Fruit fly (Drosophila melanogaster) whole organism, embryonic: Measurements from ENCODE around the gene CG1999.

Source experiments
- Bteb2 ChIP-seq: fragments of 200-800 bp; sonication (Bioruptor generic); optimal IDR thresholded peaks from 2 replicates; lab custom pipeline; 2016; ENCODE audit warnings: missing biosample characterization, missing genetic modification characterization
- CG12744 ChIP-seq: fragments of 200-800 bp; sonication (Bioruptor generic); optimal IDR thresholded peaks from 2 replicates; lab custom pipeline; 2016; ENCODE audit warnings: missing biosample characterization, missing genetic modification characterization
- CG12769 ChIP-seq: fragments of 200-800 bp; sonication (Bioruptor generic); optimal IDR thresholded peaks from 2 replicates; lab custom pipeline; 2019; ENCODE audit warnings: missing biosample characterization, mild to moderate bottlenecking, missing genetic modification characterization, moderate library complexity
- CG2129 ChIP-seq: fragments of 200-800 bp; sonication (Bioruptor generic); IDR thresholded peaks from 2 replicates; pipeline ENCODE4 v1.3.6; 2022; ENCODE audit warnings: missing biosample characterization, missing genetic modification characterization; ENCODE audit not compliant: partially characterized antibody
- CG2889 ChIP-seq: fragments of 200-800 bp; sonication (Bioruptor generic); IDR thresholded peaks from 3 replicates; pipeline ENCODE4 v1.3.6; 2022; ENCODE audit warnings: missing biosample characterization, missing genetic modification characterization
- CG3065 ChIP-seq: fragments of 200-800 bp; sonication (Bioruptor generic); optimal IDR thresholded peaks from 2 replicates; lab custom pipeline; 2016; ENCODE audit warnings: missing biosample characterization, missing genetic modification characterization
- CG31441 ChIP-seq: fragments of 200-800 bp; sonication (Bioruptor generic); IDR thresholded peaks from 2 replicates; pipeline ENCODE4 v1.3.6; 2022; ENCODE audit warnings: missing biosample characterization, missing genetic modification characterization
- CG32767 ChIP-seq: fragments of 200-800 bp; sonication (Bioruptor generic); IDR thresholded peaks from 2 replicates; pipeline ENCODE4 v1.3.6; 2022; ENCODE audit warnings: missing biosample characterization, missing genetic modification characterization
- CG3407 ChIP-seq: fragments of 200-800 bp; sonication (Bioruptor generic); optimal IDR thresholded peaks from 2 replicates; lab custom pipeline; 2018; ENCODE audit warnings: missing biosample characterization, mild to moderate bottlenecking, missing genetic modification characterization
- CG3995 ChIP-seq: fragments of 200-800 bp; sonication (Bioruptor generic); optimal IDR thresholded peaks from 3 replicates; lab custom pipeline; 2016; ENCODE audit warnings: missing biosample characterization, missing genetic modification characterization
- CG43689 ChIP-seq: fragments of 200-800 bp; sonication (Bioruptor generic); IDR thresholded peaks from 2 replicates; pipeline ENCODE4 v1.3.6; 2022; ENCODE audit warnings: missing biosample characterization, missing genetic modification characterization
- CG5180 ChIP-seq: fragments of 200-800 bp; sonication (Bioruptor generic); optimal IDR thresholded peaks from 3 replicates; lab custom pipeline; 2017; ENCODE audit warnings: missing biosample characterization, missing genetic modification characterization, mild to moderate bottlenecking, moderate library complexity, missing genetic modification reagents
- CG6175 ChIP-seq: fragments of 200-800 bp; sonication (Bioruptor generic); IDR thresholded peaks from 3 replicates; pipeline ENCODE4 v1.3.6; 2022; ENCODE audit warnings: missing biosample characterization, missing genetic modification characterization
- CG8388 ChIP-seq: fragments of 200-800 bp; sonication (Bioruptor generic); optimal IDR thresholded peaks from 2 replicates; lab custom pipeline; 2019; ENCODE audit warnings: missing biosample characterization, mild to moderate bottlenecking, missing genetic modification characterization, moderate library complexity
- Deaf1 ChIP-seq: fragments of 200-800 bp; optimal IDR thresholded peaks from 3 replicates; lab custom pipeline; 2019; ENCODE audit warnings: missing biosample characterization, mild to moderate bottlenecking, missing genetic modification characterization, moderate library complexity
- Doc2 ChIP-seq: fragments of 200-800 bp; sonication (Bioruptor generic); IDR thresholded peaks from 2 replicates; pipeline ENCODE4 v1.3.6; 2022; ENCODE audit warnings: missing biosample characterization, missing genetic modification characterization
- Eip74EF ChIP-seq, 2 experiments: fragments of 200-800 bp in 1 of 2; fragments of >200 bp in 1 of 2; sonication (Bioruptor generic) in 1 of 2; optimal IDR thresholded peaks; 2 replicates each; lab custom pipeline; 2017 to 2019; ENCODE audit warnings: missing biosample characterization in 2 of 2, missing genetic modification characterization in 2 of 2, mild to moderate bottlenecking in 1 of 2, moderate library complexity in 1 of 2
- NC2β ChIP-seq: fragments of 200-800 bp; sonication (Bioruptor generic); optimal IDR thresholded peaks from 2 replicates; lab custom pipeline; 2016; ENCODE audit warnings: missing biosample characterization, missing genetic modification characterization
- NK7.1 ChIP-seq: fragments of 200-800 bp; sonication (Bioruptor generic); optimal IDR thresholded peaks from 3 replicates; lab custom pipeline; 2016; ENCODE audit warnings: missing biosample characterization, missing genetic modification characterization
- Nf-YB ChIP-seq: fragments of 200-800 bp; sonication (Bioruptor generic); optimal IDR thresholded peaks from 3 replicates; lab custom pipeline; 2019; ENCODE audit warnings: missing biosample characterization, mild to moderate bottlenecking, missing genetic modification characterization, moderate library complexity
- Taf1 ChIP-seq: fragments of 200-800 bp; sonication (Bioruptor generic); IDR thresholded peaks from 2 replicates; pipeline ENCODE4 v1.3.6; 2022; ENCODE audit warnings: missing biosample characterization, missing genetic modification characterization
- Trl ChIP-seq, 3 experiments: fragments of >200 bp in 2 of 3; fragments of 200-800 bp in 1 of 3; sonication (Bioruptor generic) in 1 of 3; optimal IDR thresholded peaks; 2 replicates in 1 of 3; 3 replicates in 2 of 3; lab custom pipeline; 2016 to 2017; ENCODE audit warnings: missing biosample characterization in 1 of 3, missing genetic modification characterization in 1 of 3
- ab ChIP-seq: fragments of 200-800 bp; sonication (Bioruptor generic); optimal IDR thresholded peaks from 2 replicates; lab custom pipeline; 2016; ENCODE audit warnings: missing biosample characterization, missing genetic modification characterization
- cg ChIP-seq: fragments of 200-800 bp; sonication (Bioruptor generic); optimal IDR thresholded peaks from 3 replicates; lab custom pipeline; 2019; ENCODE audit warnings: missing biosample characterization, mild to moderate bottlenecking, missing genetic modification characterization, moderate library complexity
- chinmo ChIP-seq: fragments of 200-800 bp; sonication (Bioruptor generic); IDR thresholded peaks from 4 replicates; pipeline ENCODE4 v1.3.6; 2022; ENCODE audit warnings: missing biosample characterization, missing genetic modification characterization; ENCODE audit not compliant: partially characterized antibody
- chm ChIP-seq: fragments of 200-800 bp; sonication (Bioruptor generic); IDR thresholded peaks from 2 replicates; pipeline ENCODE4 v1.3.6; 2022; ENCODE audit warnings: missing biosample characterization, missing genetic modification characterization
- crol ChIP-seq: fragments of 200-800 bp; sonication (Bioruptor generic); IDR thresholded peaks from 2 replicates; pipeline ENCODE4 v1.3.6; 2022; ENCODE audit warnings: missing biosample characterization, missing genetic modification characterization
- cwo ChIP-seq: fragments of 200-800 bp; sonication (Bioruptor generic); optimal IDR thresholded peaks from 3 replicates; lab custom pipeline; 2017; ENCODE audit warnings: missing biosample characterization, missing genetic modification characterization, mild to moderate bottlenecking, moderate library complexity, missing genetic modification reagents
- dpn ChIP-seq, 2 experiments: fragments of 200-800 bp; sonication (Bioruptor generic); optimal IDR thresholded peaks; 3 replicates each; lab custom pipeline; 2016; ENCODE audit warnings: missing biosample characterization in 2 of 2, missing genetic modification characterization in 2 of 2
- fru ChIP-seq: fragments of >200 bp; optimal IDR thresholded peaks from 2 replicates; lab custom pipeline; 2017
- gcm ChIP-seq: fragments of 200-800 bp; sonication (Bioruptor generic); optimal IDR thresholded peaks from 2 replicates; lab custom pipeline; 2019; ENCODE audit warnings: missing biosample characterization, mild to moderate bottlenecking, missing genetic modification characterization, moderate library complexity
- grn ChIP-seq: fragments of 200-800 bp; sonication (Bioruptor generic); optimal IDR thresholded peaks from 3 replicates; lab custom pipeline; 2017; ENCODE audit warnings: missing biosample characterization, missing genetic modification characterization
- h ChIP-seq: fragments of >200 bp; optimal IDR thresholded peaks from 2 replicates; lab custom pipeline; 2017
- hth ChIP-seq: fragments of >200 bp; optimal IDR thresholded peaks from 2 replicates; lab custom pipeline; 2017; ENCODE audit warnings: inconsistent platforms
- insv ChIP-seq, 2 experiments: fragments of 200-800 bp; sonication (Bioruptor generic); optimal IDR thresholded peaks; 3 replicates each; lab custom pipeline; 2016 to 2018; ENCODE audit warnings: missing biosample characterization in 2 of 2, missing genetic modification characterization in 2 of 2
- kni ChIP-seq: fragments of 200-800 bp; sonication (Bioruptor generic); optimal IDR thresholded peaks from 3 replicates; lab custom pipeline; 2017; ENCODE audit warnings: mild to moderate bottlenecking, missing biosample characterization, missing genetic modification reagents, missing genetic modification characterization
- lab ChIP-seq: fragments of 200-800 bp; sonication (Bioruptor generic); optimal IDR thresholded peaks from 3 replicates; lab custom pipeline; 2017; ENCODE audit warnings: missing biosample characterization, missing genetic modification characterization, mild to moderate bottlenecking, moderate library complexity, missing genetic modification reagents
- lbe ChIP-seq: fragments of 200-800 bp; sonication (Bioruptor generic); optimal IDR thresholded peaks from 2 replicates; lab custom pipeline; 2016; ENCODE audit warnings: missing biosample characterization, mild to moderate bottlenecking, missing genetic modification characterization
- lilli ChIP-seq: fragments of 200-800 bp; sonication (Bioruptor generic); optimal IDR thresholded peaks from 3 replicates; lab custom pipeline; 2016; ENCODE audit warnings: missing biosample characterization, missing genetic modification characterization
- oc ChIP-seq: fragments of 200-800 bp; sonication (Bioruptor generic); optimal IDR thresholded peaks from 2 replicates; lab custom pipeline; 2018; ENCODE audit warnings: missing biosample characterization, mild to moderate bottlenecking, missing genetic modification characterization, moderate library complexity
- onecut ChIP-seq: fragments of 200-800 bp; sonication (Bioruptor generic); IDR thresholded peaks from 2 replicates; pipeline ENCODE4 v1.3.6; 2022; ENCODE audit warnings: missing biosample characterization, missing genetic modification characterization
- sd ChIP-seq: fragments of 200-800 bp; sonication (Bioruptor generic); optimal IDR thresholded peaks from 3 replicates; lab custom pipeline; 2018; ENCODE audit warnings: missing biosample characterization, mild to moderate bottlenecking, missing genetic modification characterization, moderate library complexity
- sens ChIP-seq: fragments of 200-800 bp; sonication (Bioruptor generic); peaks from one replicate; lab custom pipeline; 2016; ENCODE audit warnings: missing biosample characterization, missing genetic modification characterization
- sqz ChIP-seq: fragments of 200-800 bp; sonication (Bioruptor generic); optimal IDR thresholded peaks from 3 replicates; lab custom pipeline; 2018; ENCODE audit warnings: missing biosample characterization, mild to moderate bottlenecking, missing genetic modification characterization
- ssp ChIP-seq: fragments of 200-800 bp; sonication (Bioruptor generic); IDR thresholded peaks from 2 replicates; pipeline ENCODE4 v1.3.6; 2022; ENCODE audit warnings: missing biosample characterization, missing genetic modification characterization
- sug ChIP-seq: fragments of 200-800 bp; optimal IDR thresholded peaks from 2 replicates; lab custom pipeline; 2019; ENCODE audit warnings: missing biosample characterization, mild to moderate bottlenecking, missing genetic modification characterization, moderate library complexity
- usp ChIP-seq: fragments of >200 bp; optimal IDR thresholded peaks from 2 replicates; lab custom pipeline; 2017; ENCODE audit warnings: missing biosample characterization, missing genetic modification characterization
- vvl ChIP-seq: fragments of 200-800 bp; sonication (Bioruptor generic); IDR thresholded peaks from 2 replicates; pipeline ENCODE4 v1.3.6; 2022; ENCODE audit warnings: missing biosample characterization, missing genetic modification characterization
- wek ChIP-seq: fragments of 200-800 bp; sonication (Bioruptor generic); optimal IDR thresholded peaks from 3 replicates; lab custom pipeline; 2018; ENCODE audit warnings: missing biosample characterization, mild to moderate bottlenecking, missing genetic modification characterization, moderate library complexity

Gene CG1999

DNA sequence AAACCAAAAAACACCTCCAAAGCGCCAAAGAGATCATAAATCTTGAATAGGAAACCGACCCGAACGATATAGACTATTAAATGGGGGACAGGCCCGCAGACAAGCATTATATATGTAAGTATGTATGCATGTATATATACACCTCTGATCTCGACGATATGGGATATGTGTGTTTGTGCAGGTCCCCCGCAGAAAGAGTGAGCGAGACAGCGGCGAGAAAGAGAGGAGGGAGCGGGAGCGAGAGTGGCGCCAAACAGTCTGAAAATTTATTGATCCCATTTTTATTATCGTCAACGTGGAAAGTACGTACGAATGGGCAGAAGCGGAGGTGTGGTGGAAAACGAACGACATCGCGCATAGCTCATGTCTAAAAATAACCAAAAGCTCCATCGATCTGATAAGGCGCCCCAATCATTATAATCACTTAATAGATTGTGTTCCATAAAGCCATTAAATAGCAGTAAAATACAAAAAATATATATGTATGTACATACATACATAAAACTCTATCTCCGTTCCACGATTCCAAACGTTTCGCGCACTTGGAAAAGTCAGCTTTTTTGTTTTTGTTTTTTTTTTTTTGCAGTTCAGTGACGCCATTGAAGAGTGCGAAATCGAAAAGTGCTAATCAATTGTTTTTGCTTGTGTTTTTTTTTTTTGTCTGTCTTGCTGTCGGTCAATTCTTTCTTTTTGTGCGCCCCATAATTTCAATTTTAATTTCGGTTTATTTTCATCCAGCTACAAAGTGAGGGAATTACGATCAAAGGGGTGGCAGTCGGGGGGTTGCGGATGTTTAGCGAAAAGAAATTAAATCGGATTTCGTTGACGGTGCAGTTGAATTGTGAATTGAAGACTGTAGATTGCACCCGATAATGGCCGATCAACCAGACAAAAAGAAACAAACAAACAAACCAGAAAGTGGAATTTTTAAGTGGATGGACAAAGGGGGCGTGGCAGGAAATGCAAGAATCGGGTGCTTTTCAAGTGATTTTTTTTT is 41.1 kb upstream of the CG1999 start:
- TF ChIP-seq vvl (GFP tag; lab: Robert Waterston, UW) (peak; percentile 28; the same call in 1 of the 2 replicates), wek (GFP tag; lab: Kevin White, UChicago) (peak; percentile 9), Nf-YB (GFP tag; lab: Kevin White, UChicago) (peak; percentile 25), Doc2 (GFP tag; lab: Robert Waterston, UW) (no peak), chinmo (GFP tag; lab: Robert Waterston, UW) (0 out of 4 replicates have a peak, but pooled peaks have one; percentile 67), kni (GFP tag; lab: Kevin White, UChicago) (peak; percentile 40), CG5180 (GFP tag; lab: Kevin White, UChicago) (no peak), dpn (GFP tag; optimal IDR thresholded peaks at IDR 0.05; lab: Kevin White, UChicago) (no peak), lbe (GFP tag; lab: Kevin White, UChicago) (peak; percentile 3), CG12769 (tag; lab: Kevin White, UChicago) (peak; percentile 79), oc (tag; lab: Kevin White, UChicago) (peak; percentile 48), NK7.1 (GFP tag; lab: Kevin White, UChicago) (no peak), sd (tag; lab: Kevin White, UChicago) (peak; percentile 77), grn (GFP tag; lab: Kevin White, UChicago) (peak; percentile 86), Trl (optimal IDR thresholded peaks at IDR 0.05; lab: Kevin White, UChicago) (peak in 1 of 2 experiments; percentile 4), Trl (GFP tag; optimal IDR thresholded peaks at IDR 0.05; lab: Kevin White, UChicago) (no peak), CG12744 (no peak), sqz (GFP tag; lab: Kevin White, UChicago) (peak; percentile 43), ab (GFP tag; lab: Kevin White, UChicago) (no peak), chm (GFP tag; lab: Robert Waterston, UW) (no peak), cwo (GFP tag; lab: Kevin White, UChicago) (peak; percentile 7), CG3065 (GFP tag; lab: Kevin White, UChicago) (no peak), insv (GFP tag; optimal IDR thresholded peaks at IDR 0.05; lab: Kevin White, UChicago) (no peak), onecut (GFP tag; lab: Robert Waterston, UW) (peak; percentile 42; the same call in 1 of the 2 replicates), h (no peak), CG43689 (GFP tag; lab: Robert Waterston, UW) (no peak), ssp (GFP tag; lab: Robert Waterston, UW) (no peak), Taf1 (GFP tag; lab: Robert Waterston, UW) (no peak), lab (GFP tag; lab: Kevin White, UChicago) (peak; percentile 38), Deaf1 (peak; percentile 33), lilli (GFP tag; lab: Kevin White, UChicago) (no peak), CG6175 (GFP tag; lab: Robert Waterston, UW) (no peak), usp (no peak), CG3995 (no peak), fru (lab: Kevin White, UChicago) (no peak), sug (tag; lab: Kevin White, UChicago) (peak; percentile 93), crol (GFP tag; lab: Robert Waterston, UW) (peak; percentile 84), CG3407 (GFP tag; lab: Kevin White, UChicago) (no peak), CG31441 (GFP tag; lab: Robert Waterston, UW) (no peak), Eip74EF (GFP tag; optimal IDR thresholded peaks at IDR 0.05; lab: Kevin White, UChicago) (peak in 1 of 2 experiments; percentile 34), cg (GFP tag; lab: Kevin White, UChicago) (peak; percentile 81), NC2β (no peak), CG2129 (GFP tag; lab: Robert Waterston, UW) (no peak), hth (no peak), Bteb2 (GFP tag; lab: Kevin White, UChicago) (no peak), CG2889 (GFP tag; lab: Robert Waterston, UW) (no peak), CG32767 (GFP tag; lab: Robert Waterston, UW) (0 out of 2 replicates have a peak, but pooled peaks have one; percentile 13), sens (peak; percentile 70), gcm (GFP tag; lab: Kevin White, UChicago) (peak; percentile 38), CG8388 (GFP tag; lab: Kevin White, UChicago) (no peak)
